Fruit fly (Drosophila melanogaster) whole organism, embryonic: ENCODE measurements around the gene Cdc27.

ENCODE experiments used
- Abd-B ChIP-seq: fragments of 200-800 bp; sonication (Bioruptor generic); optimal IDR thresholded peaks from 2 replicates; lab custom pipeline; 2018; ENCODE audit warnings: missing biosample characterization, mild to moderate bottlenecking, missing genetic modification characterization, moderate library complexity
- BEAF-32 ChIP-seq: fragments of 200-800 bp; sonication (Bioruptor generic); optimal IDR thresholded peaks from 3 replicates; lab custom pipeline; 2017; ENCODE audit warnings: missing biosample characterization, missing genetic modification characterization, mild to moderate bottlenecking, moderate library complexity, missing genetic modification reagents
- BtbVII ChIP-seq: fragments of 200-800 bp; sonication (Bioruptor generic); optimal IDR thresholded peaks from 3 replicates; lab custom pipeline; 2017; ENCODE audit warnings: missing biosample characterization, mild to moderate bottlenecking, missing genetic modification characterization
- CG10565 ChIP-seq: fragments of 200-800 bp; sonication (Bioruptor generic); optimal IDR thresholded peaks from 3 replicates; lab custom pipeline; 2016; ENCODE audit warnings: missing biosample characterization, mild to moderate bottlenecking, missing genetic modification characterization
- CG11398 ChIP-seq: fragments of 200-800 bp; sonication (Bioruptor generic); optimal IDR thresholded peaks from 2 replicates; lab custom pipeline; 2016; ENCODE audit warnings: missing biosample characterization, missing genetic modification characterization
- CG11456 ChIP-seq: fragments of 200-800 bp; sonication (Bioruptor generic); IDR thresholded peaks from 3 replicates; pipeline ENCODE4 v1.3.6; 2022; ENCODE audit warnings: missing biosample characterization, missing genetic modification characterization
- CG11695 ChIP-seq: fragments of 200-800 bp; sonication (Bioruptor generic); IDR thresholded peaks from 3 replicates; pipeline ENCODE4 v1.3.6; 2022; ENCODE audit warnings: missing biosample characterization, missing genetic modification characterization
- CG12071 ChIP-seq: fragments of 200-800 bp; sonication (Bioruptor generic); optimal IDR thresholded peaks from 3 replicates; lab custom pipeline; 2018; ENCODE audit warnings: missing biosample characterization, mild to moderate bottlenecking, missing genetic modification characterization
- CG13775 ChIP-seq: fragments of 200-800 bp; sonication (Bioruptor generic); optimal IDR thresholded peaks from 3 replicates; lab custom pipeline; 2017; ENCODE audit warnings: missing biosample characterization, mild to moderate bottlenecking, missing genetic modification characterization
- CG14014 ChIP-seq: fragments of 200-800 bp; sonication (Bioruptor generic); IDR thresholded peaks from 2 replicates; pipeline ENCODE4 v1.3.6; 2022; ENCODE audit warnings: missing biosample characterization, missing genetic modification characterization
- CG15479 ChIP-seq: fragments of 200-800 bp; sonication (Bioruptor generic); optimal IDR thresholded peaks from 3 replicates; lab custom pipeline; 2019; ENCODE audit warnings: missing biosample characterization, mild to moderate bottlenecking, missing genetic modification characterization, moderate library complexity
- CG1647 ChIP-seq: fragments of 200-800 bp; sonication (Bioruptor generic); optimal IDR thresholded peaks from 3 replicates; lab custom pipeline; 2016; ENCODE audit warnings: missing biosample characterization, missing genetic modification characterization
- CG16813 ChIP-seq: fragments of 200-800 bp; sonication (Bioruptor generic); IDR thresholded peaks from 3 replicates; pipeline ENCODE4 v1.3.6; 2022; ENCODE audit warnings: missing biosample characterization, missing genetic modification characterization; ENCODE audit not compliant: partially characterized antibody
- CG17912 ChIP-seq: fragments of 200-800 bp; sonication (Bioruptor generic); optimal IDR thresholded peaks from 2 replicates; lab custom pipeline; 2018; ENCODE audit warnings: missing biosample characterization, mild to moderate bottlenecking, missing genetic modification characterization
- CG18764 ChIP-seq: fragments of 200-800 bp; sonication (Bioruptor generic); optimal IDR thresholded peaks from 3 replicates; lab custom pipeline; 2016; ENCODE audit warnings: missing biosample characterization, missing genetic modification characterization
- CG3838 ChIP-seq: fragments of 200-800 bp; sonication (Bioruptor generic); optimal IDR thresholded peaks from 3 replicates; lab custom pipeline; 2016; ENCODE audit warnings: missing biosample characterization, missing genetic modification characterization
- CG3847 ChIP-seq: fragments of 200-800 bp; sonication (Bioruptor generic); IDR thresholded peaks from 2 replicates; pipeline ENCODE4 v1.3.6; 2022; ENCODE audit warnings: missing biosample characterization, missing genetic modification characterization
- CG42726 ChIP-seq: fragments of 200-800 bp; sonication (Bioruptor generic); IDR thresholded peaks from 2 replicates; pipeline ENCODE4 v1.3.6; 2022; ENCODE audit warnings: missing biosample characterization, missing genetic modification characterization; ENCODE audit not compliant: partially characterized antibody
- CG4404 ChIP-seq: fragments of 200-800 bp; sonication (Bioruptor generic); IDR thresholded peaks from 2 replicates; pipeline ENCODE4 v1.3.6; 2022; ENCODE audit warnings: missing biosample characterization, missing genetic modification characterization
- CG5953 ChIP-seq: fragments of 200-800 bp; sonication (Bioruptor generic); IDR thresholded peaks from 2 replicates; pipeline ENCODE4 v1.3.6; 2022; ENCODE audit warnings: missing biosample characterization, missing genetic modification characterization
- CG6272 ChIP-seq: fragments of 200-800 bp; sonication (Bioruptor generic); IDR thresholded peaks from 2 replicates; pipeline ENCODE4 v1.3.6; 2022; ENCODE audit warnings: missing biosample characterization, missing genetic modification characterization
- CG7987 ChIP-seq: fragments of 200-800 bp; sonication (Bioruptor generic); optimal IDR thresholded peaks from 2 replicates; lab custom pipeline; 2018; ENCODE audit warnings: missing biosample characterization, mild to moderate bottlenecking, missing genetic modification characterization, moderate library complexity
- CG8290 ChIP-seq, 3 experiments: fragments of 200-800 bp; sonication (Bioruptor generic); optimal IDR thresholded peaks; 2 replicates each; lab custom pipeline; 2016 to 2019; ENCODE audit warnings: missing biosample characterization in 3 of 3, missing genetic modification characterization in 3 of 3, mild to moderate bottlenecking in 2 of 3, moderate library complexity in 1 of 3
- CG8478 ChIP-seq: fragments of >200 bp; optimal IDR thresholded peaks from 2 replicates; lab custom pipeline; 2018
- CG9817 ChIP-seq: fragments of 200-800 bp; sonication (Bioruptor generic); optimal IDR thresholded peaks from 2 replicates; lab custom pipeline; 2018; ENCODE audit warnings: missing biosample characterization, mild to moderate bottlenecking, missing genetic modification characterization, moderate library complexity
- CG9876 ChIP-seq: fragments of 200-800 bp; sonication (Bioruptor generic); optimal IDR thresholded peaks from 2 replicates; lab custom pipeline; 2016; ENCODE audit warnings: missing biosample characterization, missing genetic modification characterization
- Dfd ChIP-seq, 2 experiments: fragments of >200 bp; optimal IDR thresholded peaks; 2 replicates each; lab custom pipeline; 2017; ENCODE audit warnings: missing biosample characterization in 2 of 2, missing genetic modification characterization in 2 of 2
- ERR ChIP-seq: fragments of 200-800 bp; sonication (Bioruptor generic); optimal IDR thresholded peaks from 2 replicates; lab custom pipeline; 2016; ENCODE audit warnings: missing biosample characterization, missing genetic modification characterization
- Elba2 ChIP-seq: fragments of 200-800 bp; sonication (Bioruptor generic); optimal IDR thresholded peaks from 3 replicates; lab custom pipeline; 2016; ENCODE audit warnings: missing biosample characterization, missing genetic modification characterization
- Hsf ChIP-seq: fragments of 200-800 bp; sonication (Bioruptor generic); optimal IDR thresholded peaks from 3 replicates; lab custom pipeline; 2016; ENCODE audit warnings: missing biosample characterization, missing genetic modification characterization
- Lhr ChIP-seq: fragments of 200-800 bp; sonication (Bioruptor generic); optimal IDR thresholded peaks from 3 replicates; lab custom pipeline; 2017; ENCODE audit warnings: mild to moderate bottlenecking, missing biosample characterization, missing genetic modification reagents, missing genetic modification characterization
- Meics ChIP-seq: fragments of 200-800 bp; sonication (Bioruptor generic); optimal IDR thresholded peaks from 2 replicates; lab custom pipeline; 2017; ENCODE audit warnings: missing biosample characterization, mild to moderate bottlenecking, missing genetic modification characterization
- Oli ChIP-seq: fragments of 200-800 bp; sonication (Bioruptor generic); optimal IDR thresholded peaks from 2 replicates; lab custom pipeline; 2018; ENCODE audit warnings: missing biosample characterization, mild to moderate bottlenecking, missing genetic modification characterization, moderate library complexity
- TFAM ChIP-seq: fragments of 200-800 bp; sonication (Bioruptor generic); optimal IDR thresholded peaks from 2 replicates; lab custom pipeline; 2017; ENCODE audit warnings: missing biosample characterization, missing genetic modification characterization, inconsistent platforms
- ara ChIP-seq: fragments of 200-800 bp; sonication (Bioruptor generic); IDR thresholded peaks from 2 replicates; pipeline ENCODE4 v1.3.6; 2022; ENCODE audit warnings: missing biosample characterization, missing genetic modification characterization
- btn ChIP-seq: fragments of 200-800 bp; sonication (Bioruptor generic); optimal IDR thresholded peaks from 2 replicates; lab custom pipeline; 2016; ENCODE audit warnings: missing biosample characterization, missing genetic modification characterization
- caup ChIP-seq: fragments of 200-800 bp; sonication (Bioruptor generic); optimal IDR thresholded peaks from 3 replicates; lab custom pipeline; 2017; ENCODE audit warnings: missing biosample characterization, mild to moderate bottlenecking, missing genetic modification characterization, moderate library complexity; ENCODE audit not compliant: severe bottlenecking
- danr ChIP-seq: fragments of 200-800 bp; sonication (Bioruptor generic); IDR thresholded peaks from 2 replicates; pipeline ENCODE4 v1.3.6; 2022; ENCODE audit warnings: missing biosample characterization, missing genetic modification characterization
- emc ChIP-seq: fragments of 200-800 bp; sonication (Bioruptor generic); optimal IDR thresholded peaks from 2 replicates; lab custom pipeline; 2016; ENCODE audit warnings: missing biosample characterization, missing genetic modification characterization
- hkb ChIP-seq, 2 experiments: fragments of 200-800 bp in 1 of 2; fragments of >200 bp in 1 of 2; sonication (Bioruptor generic) in 1 of 2; IDR thresholded peaks in 1 of 2; optimal IDR thresholded peaks in 1 of 2; 2 replicates each; pipeline versions ENCODE4 v1.3.6 to Lab custom; 2017 to 2022; ENCODE audit warnings: missing biosample characterization in 1 of 2, missing genetic modification characterization in 1 of 2
- jing ChIP-seq: fragments of 200-800 bp; sonication (Bioruptor generic); optimal IDR thresholded peaks from 2 replicates; lab custom pipeline; 2018; ENCODE audit warnings: missing biosample characterization, mild to moderate bottlenecking, missing genetic modification characterization
- lab ChIP-seq: fragments of 200-800 bp; sonication (Bioruptor generic); optimal IDR thresholded peaks from 3 replicates; lab custom pipeline; 2017; ENCODE audit warnings: missing biosample characterization, missing genetic modification characterization, mild to moderate bottlenecking, moderate library complexity, missing genetic modification reagents
- nmo ChIP-seq: fragments of 200-800 bp; sonication (Bioruptor generic); optimal IDR thresholded peaks from 2 replicates; lab custom pipeline; 2018; ENCODE audit warnings: missing biosample characterization, mild to moderate bottlenecking, missing genetic modification characterization, moderate library complexity
- pnt ChIP-seq: fragments of 200-800 bp; sonication (Bioruptor generic); optimal IDR thresholded peaks from 3 replicates; lab custom pipeline; 2016; ENCODE audit warnings: missing biosample characterization, missing genetic modification characterization
- prd ChIP-seq, 3 experiments: fragments of >200 bp in 2 of 3; fragments of 200-800 bp in 1 of 3; sonication (Bioruptor generic) in 1 of 3; optimal IDR thresholded peaks in 2 of 3; IDR thresholded peaks in 1 of 3; 2 replicates in 2 of 3; 3 replicates in 1 of 3; pipeline versions ENCODE4 v1.3.6 to Lab custom; 2017 to 2022; ENCODE audit warnings: missing biosample characterization in 1 of 3, missing genetic modification characterization in 1 of 3
- run ChIP-seq: fragments of 200-800 bp; sonication (Bioruptor generic); optimal IDR thresholded peaks from 3 replicates; lab custom pipeline; 2018; ENCODE audit warnings: missing biosample characterization, mild to moderate bottlenecking, missing genetic modification characterization
- ssp ChIP-seq: fragments of 200-800 bp; sonication (Bioruptor generic); IDR thresholded peaks from 2 replicates; pipeline ENCODE4 v1.3.6; 2022; ENCODE audit warnings: missing biosample characterization, missing genetic modification characterization
- trh ChIP-seq: fragments of 200-800 bp; sonication (Bioruptor generic); optimal IDR thresholded peaks from 2 replicates; lab custom pipeline; 2016; ENCODE audit warnings: missing biosample characterization, missing genetic modification characterization
- zf30C ChIP-seq: fragments of 200-800 bp; sonication (Bioruptor generic); optimal IDR thresholded peaks from 3 replicates; lab custom pipeline; 2018; ENCODE audit warnings: missing biosample characterization, mild to moderate bottlenecking, missing genetic modification characterization

Cdc27 gene

DNA sequence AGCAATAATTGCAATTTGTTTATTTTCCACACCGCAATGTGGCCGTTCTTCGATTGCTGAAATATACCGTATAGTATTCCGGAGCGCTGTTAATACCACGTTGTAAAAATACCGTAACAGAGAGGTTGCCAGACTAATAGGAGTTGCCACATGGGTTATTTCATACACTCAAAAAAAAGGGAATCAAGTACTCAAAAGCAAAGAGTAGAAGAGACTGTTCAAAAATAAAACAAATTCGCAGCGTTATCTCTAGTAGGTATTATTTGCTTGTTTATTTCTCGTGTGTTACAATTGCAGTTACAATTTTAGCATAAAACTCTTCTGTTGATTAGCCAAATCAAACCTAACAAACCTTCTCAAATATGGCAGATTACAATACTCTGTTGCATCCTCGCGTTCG, 1.3 kb upstream of the Cdc27 start, which contains the start of gene MED4 (continued):
- peak; percentile 75 for TF ChIP-seq caup (GFP tag; lab: Kevin White, UChicago)
- TF ChIP-seq pnt (GFP tag; lab: Kevin White, UChicago) = peak; percentile 85
- no peak for TF ChIP-seq hkb (optimal IDR thresholded peaks at IDR 0.05; lab: Kevin White, UChicago)
- peak; percentile 83 for TF ChIP-seq hkb (GFP tag; IDR thresholded peaks at IDR 0.05; lab: Robert Waterston, UW)
- TF ChIP-seq ssp (GFP tag; lab: Robert Waterston, UW) = peak; percentile 63
- peak; percentile 65 for TF ChIP-seq CG7987 (GFP tag; lab: Kevin White, UChicago)
- peak; percentile 61; the same call in 1 of the 2 replicates for TF ChIP-seq CG5953 (GFP tag; lab: Robert Waterston, UW)
- TF ChIP-seq Meics (GFP tag; lab: Kevin White, UChicago) = peak; percentile 79
- no peak for TF ChIP-seq CG17912
- peak; percentile 56 for TF ChIP-seq Abd-B
- TF ChIP-seq danr (GFP tag; lab: Robert Waterston, UW) = 0 out of 2 replicates have a peak, but pooled peaks have one; percentile 25
- TF ChIP-seq CG11695 = peak; percentile 74; the same call in 2 of the 3 replicates
- TF ChIP-seq prd (optimal IDR thresholded peaks at IDR 0.05; lab: Kevin White, UChicago) = no peak
- peak; percentile 80 for TF ChIP-seq prd (GFP tag; IDR thresholded peaks at IDR 0.05; lab: Robert Waterston, UW)
- no peak for TF ChIP-seq Dfd (GFP tag; optimal IDR thresholded peaks at IDR 0.05; lab: Kevin White, UChicago)
- TF ChIP-seq trh (GFP tag; lab: Kevin White, UChicago) = peak; percentile 48
- TF ChIP-seq BtbVII = peak; percentile 75
- TF ChIP-seq nmo = peak; percentile 74
- TF ChIP-seq CG12071 (GFP tag; lab: Kevin White, UChicago) = peak; percentile 77
- TF ChIP-seq CG3847 (GFP tag; lab: Robert Waterston, UW) = peak; percentile 86
- peak; percentile 97 for TF ChIP-seq zf30C (GFP tag; lab: Kevin White, UChicago)
- peak; percentile 87 for TF ChIP-seq CG9876 (GFP tag; lab: Kevin White, UChicago)
- no peak for TF ChIP-seq CG16813 (GFP tag; lab: Robert Waterston, UW)
- TF ChIP-seq btn (GFP tag; lab: Kevin White, UChicago) = peak; percentile 69
- TF ChIP-seq CG13775 (GFP tag; lab: Kevin White, UChicago) = peak; percentile 55
- TF ChIP-seq jing (GFP tag; lab: Kevin White, UChicago) = no peak
- 0 out of 2 replicates have a peak, but pooled peaks have one; percentile 10 for TF ChIP-seq CG4404 (GFP tag; lab: Robert Waterston, UW)
- peak; percentile 85 for TF ChIP-seq Lhr
- peak; percentile 40 for TF ChIP-seq CG3838
- peak; percentile 59 for TF ChIP-seq emc (GFP tag; lab: Kevin White, UChicago)
- peak; percentile 54; the same call in 1 of the 2 replicates for TF ChIP-seq CG6272 (GFP tag; lab: Robert Waterston, UW)
- peak; percentile 75 for TF ChIP-seq CG11398 (GFP tag; lab: Kevin White, UChicago)
- TF ChIP-seq Oli = peak; percentile 71
- TF ChIP-seq BEAF-32 (GFP tag; lab: Kevin White, UChicago) = peak; percentile 48
- no peak for TF ChIP-seq Elba2 (GFP tag; lab: Kevin White, UChicago)
- TF ChIP-seq lab (GFP tag; lab: Kevin White, UChicago) = peak; percentile 86
- peak; percentile 8 for TF ChIP-seq run (tag; lab: Kevin White, UChicago)
- TF ChIP-seq CG10565 = no peak
- peak; percentile 82 for TF ChIP-seq CG14014 (GFP tag; lab: Robert Waterston, UW)
- no peak for TF ChIP-seq TFAM
- TF ChIP-seq CG11456 (GFP tag; lab: Robert Waterston, UW) = peak; percentile 85
- TF ChIP-seq ara (GFP tag; lab: Robert Waterston, UW) = no peak
- peak; percentile 69 for TF ChIP-seq ERR (GFP tag; lab: Kevin White, UChicago)
- no peak for TF ChIP-seq CG8478 (lab: Kevin White, UChicago)
- peak; percentile 55 for TF ChIP-seq CG8290 (GFP tag; optimal IDR thresholded peaks at IDR 0.05; lab: Kevin White, UChicago)
- peak in 1 of 2 experiments; percentile 92 for TF ChIP-seq CG8290 (tag; optimal IDR thresholded peaks at IDR 0.05; lab: Kevin White, UChicago)
- no peak for TF ChIP-seq CG15479 (GFP tag; lab: Kevin White, UChicago)
- TF ChIP-seq CG18764 (GFP tag; lab: Kevin White, UChicago) = peak; percentile 69
- peak; percentile 89 for TF ChIP-seq Hsf (GFP tag; lab: Kevin White, UChicago)
- TF ChIP-seq CG42726 (GFP tag; lab: Robert Waterston, UW) = no peak
- peak; percentile 62 for TF ChIP-seq CG9817 (tag; lab: Kevin White, UChicago)
- TF ChIP-seq CG1647 = peak; percentile 56
